Worm (Caenorhabditis elegans): ENCODE data around the gene C27A2.7.

Gene C27A2.7

ce11 chrII:5049865-5050342 is 21.3 kb downstream of the C27A2.7 start, which contains the start of gene F33G12.6:
Gene F33G12.6, plus strand, starts transcription at chrII:5049915.
- no peak for TF ChIP-seq F49E8.2 (tag; optimal IDR thresholded peaks at IDR 0.05; ENCODE audit: insufficient read depth)
- TF ChIP-seq sdz-38 (tag; optimal IDR thresholded peaks at IDR 0.05): no peak
- TF ChIP-seq ztf-18 (tag; optimal IDR thresholded peaks at IDR 0.05): no peak
- TF ChIP-seq lin-35 (GFP tag; optimal IDR thresholded peaks at IDR 0.05): no peak
- TF ChIP-seq B0035.1 (tag; optimal IDR thresholded peaks at IDR 0.05): no peak
- no peak for TF ChIP-seq akir-1 (GFP tag; optimal IDR thresholded peaks at IDR 0.05)
- TF ChIP-seq K11D2.4 (GFP tag; IDR thresholded peaks at IDR 0.05): no peak
- no peak for TF ChIP-seq mes-4 (tag; optimal IDR thresholded peaks at IDR 0.05)
- TF ChIP-seq F39B2.1 (GFP tag; IDR thresholded peaks at IDR 0.05): no peak
- no peak for TF ChIP-seq cebp-1 (GFP tag; IDR thresholded peaks at IDR 0.05)
- no peak for TF ChIP-seq cebp-1 (tag; optimal IDR thresholded peaks at IDR 0.05)
- TF ChIP-seq sptf-2 (GFP tag; optimal IDR thresholded peaks at IDR 0.05): no peak
- TF ChIP-seq ztf-6 (GFP tag; IDR thresholded peaks at IDR 0.05): no peak
- TF ChIP-seq lir-1 (GFP tag; conservative IDR thresholded peaks at IDR 0.05): no peak

- TF ChIP-seq F57A8.1 (GFP tag; optimal IDR thresholded peaks at IDR 0.05): no peak
- peak; percentile 45 for TF ChIP-seq lin-40 (tag; optimal IDR thresholded peaks at IDR 0.05)
- TF ChIP-seq repo-1 (tag; optimal IDR thresholded peaks at IDR 0.05): no peak
- no peak for TF ChIP-seq cebp-1 (GFP tag; IDR thresholded peaks at IDR 0.05)
- no peak for TF ChIP-seq cebp-1 (tag; optimal IDR thresholded peaks at IDR 0.05)
- TF ChIP-seq ceh-27 (GFP tag; optimal IDR thresholded peaks at IDR 0.05): peak; percentile 47
- TF ChIP-seq unc-62 (GFP tag; optimal IDR thresholded peaks at IDR 0.05): peak; percentile 37
These were observed 21.9 kb downstream of the C27A2.7 start for ce11 chrII:5049249-5049648.

- no peak for TF ChIP-seq Y95B8A.8 (GFP tag; IDR thresholded peaks at IDR 0.05)
- no peak for TF ChIP-seq dpff-1 (tag; optimal IDR thresholded peaks at IDR 0.05)
- no peak for TF ChIP-seq F10E7.11 (tag; optimal IDR thresholded peaks at IDR 0.05)
- TF ChIP-seq K12H6.12 (tag; optimal IDR thresholded peaks at IDR 0.05): no peak
- TF ChIP-seq zim-3 (tag; optimal IDR thresholded peaks at IDR 0.05): no peak
- TF ChIP-seq ztf-3 (GFP tag; optimal IDR thresholded peaks at IDR 0.05): no peak
- no peak for TF ChIP-seq mxl-1 (tag; optimal IDR thresholded peaks at IDR 0.05)
- no peak for TF ChIP-seq madf-8 (GFP tag; conservative IDR thresholded peaks at IDR 0.05)
These were observed 22.9 kb downstream of the C27A2.7 start for ce11 chrII:5048185-5048795.

- TF ChIP-seq cebp-1 (GFP tag; IDR thresholded peaks at IDR 0.05): no peak
- peak; percentile 19 for TF ChIP-seq cebp-1 (tag; optimal IDR thresholded peaks at IDR 0.05)
- TF ChIP-seq nfyb-1 (GFP tag; IDR thresholded peaks at IDR 0.05): no peak
- no peak for TF ChIP-seq ztf-3 (GFP tag; optimal IDR thresholded peaks at IDR 0.05)
- no peak for TF ChIP-seq ztf-26 (tag; optimal IDR thresholded peaks at IDR 0.05)
- TF ChIP-seq B0019.2 (GFP tag; conservative IDR thresholded peaks at IDR 0.05): no peak
- no peak for TF ChIP-seq attf-5 (GFP tag; optimal IDR thresholded peaks at IDR 0.05)
- TF ChIP-seq hmg-1.2 (GFP tag; IDR thresholded peaks at IDR 0.05): peak; percentile 70; the same call in 1 of the 2 replicates
- TF ChIP-seq nhr-27 (tag; optimal IDR thresholded peaks at IDR 0.05): no peak
These were observed 23.9 kb downstream of the C27A2.7 start for ce11 chrII:5047279-5047678.

Data from whole organism, young adult.